Worm (Caenorhabditis elegans) whole organism, L4/young adult: ENCODE data around the gene grl-29.
"Not testable (repeated sequence)": the region's sequence is repeated elsewhere in the genome, so short reads cannot be mapped to it uniquely, and the experiment has no call there.

Experiments used
- dao-5 ChIP-seq: sonication (generic microtip); optimal IDR thresholded peaks from 2 replicates; lab custom pipeline; 2016; ENCODE audit warnings: missing genotype, missing genetic modification characterization, moderate library complexity, missing compliant biosample characterization
- him-1 ChIP-seq: sonication (generic microtip); optimal IDR thresholded peaks from 2 replicates; lab custom pipeline; 2016; ENCODE audit warnings: missing genotype, missing genetic modification reagents, missing genetic modification characterization, missing compliant biosample characterization

- TF ChIP-seq dao-5; him-1 (tag; lab: Kevin White, UChicago): not testable (repeated sequence)
Observed at ce11 chrV:3562824-3563223, 7.8 kb upstream of the grl-29 start, which contains the start of gene T24A6.16.
